Fruit fly (Drosophila melanogaster) whole organism, embryonic: ENCODE results near the gene UQCR-6.4L.

Experiments used
- CG10267 ChIP-seq: fragments of 200-800 bp; sonication (Bioruptor generic); optimal IDR thresholded peaks from 2 replicates; lab custom pipeline; 2018; ENCODE audit warnings: missing biosample characterization, mild to moderate bottlenecking, missing genetic modification characterization, moderate library complexity
- CG10431 ChIP-seq: fragments of 200-800 bp; sonication (Bioruptor generic); optimal IDR thresholded peaks from 3 replicates; lab custom pipeline; 2018; ENCODE audit warnings: missing biosample characterization, mild to moderate bottlenecking, missing genetic modification characterization
- CG11723 ChIP-seq: fragments of 200-800 bp; sonication (Bioruptor generic); optimal IDR thresholded peaks from 2 replicates; lab custom pipeline; 2017; ENCODE audit warnings: missing biosample characterization, mild to moderate bottlenecking, missing genetic modification characterization
- CG12219 ChIP-seq: fragments of 200-800 bp; sonication (Bioruptor generic); optimal IDR thresholded peaks from 3 replicates; lab custom pipeline; 2018; ENCODE audit warnings: missing biosample characterization, mild to moderate bottlenecking, missing genetic modification characterization
- CG12942 ChIP-seq: fragments of 200-800 bp; sonication (Bioruptor generic); optimal IDR thresholded peaks from 3 replicates; lab custom pipeline; 2016; ENCODE audit warnings: missing biosample characterization, missing genetic modification characterization
- CG14441 ChIP-seq: fragments of 200-800 bp; sonication (Bioruptor generic); IDR thresholded peaks from 2 replicates; pipeline ENCODE4 v1.3.6; 2022; ENCODE audit warnings: missing biosample characterization, missing genetic modification characterization
- CG15514 ChIP-seq: fragments of 200-800 bp; sonication (Bioruptor generic); optimal IDR thresholded peaks from 3 replicates; lab custom pipeline; 2017; ENCODE audit warnings: missing biosample characterization, missing genetic modification characterization, mild to moderate bottlenecking, moderate library complexity, missing genetic modification reagents
- CG1603 ChIP-seq: fragments of 200-800 bp; sonication (Bioruptor generic); optimal IDR thresholded peaks from 2 replicates; lab custom pipeline; 2019; ENCODE audit warnings: missing biosample characterization, mild to moderate bottlenecking, missing genetic modification characterization, moderate library complexity
- CG17385 ChIP-seq: fragments of 200-800 bp; sonication (Bioruptor generic); optimal IDR thresholded peaks from 3 replicates; lab custom pipeline; 2018; ENCODE audit warnings: missing biosample characterization, mild to moderate bottlenecking, missing genetic modification characterization
- CG17912 ChIP-seq: fragments of 200-800 bp; sonication (Bioruptor generic); optimal IDR thresholded peaks from 2 replicates; lab custom pipeline; 2018; ENCODE audit warnings: missing biosample characterization, mild to moderate bottlenecking, missing genetic modification characterization
- CG2875 ChIP-seq: fragments of 200-800 bp; sonication (Bioruptor generic); optimal IDR thresholded peaks from 2 replicates; lab custom pipeline; 2017; ENCODE audit warnings: missing biosample characterization, mild to moderate bottlenecking, missing genetic modification characterization, missing genetic modification reagents
- CG2889 ChIP-seq: fragments of 200-800 bp; sonication (Bioruptor generic); IDR thresholded peaks from 3 replicates; pipeline ENCODE4 v1.3.6; 2022; ENCODE audit warnings: missing biosample characterization, missing genetic modification characterization
- CG31224 ChIP-seq: fragments of 200-800 bp; sonication (Bioruptor generic); IDR thresholded peaks from 2 replicates; pipeline ENCODE4 v1.3.6; 2022; ENCODE audit warnings: missing biosample characterization, missing genetic modification characterization
- CG3163 ChIP-seq: fragments of 200-800 bp; sonication (Bioruptor generic); optimal IDR thresholded peaks from 3 replicates; lab custom pipeline; 2016; ENCODE audit warnings: missing biosample characterization, missing genetic modification characterization
- CG3407 ChIP-seq: fragments of 200-800 bp; sonication (Bioruptor generic); optimal IDR thresholded peaks from 2 replicates; lab custom pipeline; 2018; ENCODE audit warnings: missing biosample characterization, mild to moderate bottlenecking, missing genetic modification characterization
- CG4282 ChIP-seq: fragments of 200-800 bp; sonication (Bioruptor generic); optimal IDR thresholded peaks from 2 replicates; lab custom pipeline; 2016; ENCODE audit warnings: missing biosample characterization, missing genetic modification characterization
- CG6791 ChIP-seq: fragments of 200-800 bp; sonication (Bioruptor generic); IDR thresholded peaks from 3 replicates; pipeline ENCODE4 v1.3.6; 2022; ENCODE audit warnings: missing biosample characterization, missing genetic modification characterization; ENCODE audit not compliant: partially characterized antibody
- CG6813 ChIP-seq: fragments of 200-800 bp; sonication (Bioruptor generic); optimal IDR thresholded peaks from 2 replicates; lab custom pipeline; 2017; ENCODE audit warnings: missing biosample characterization, missing genetic modification characterization, mild to moderate bottlenecking, moderate library complexity, missing genetic modification reagents
- CG6854 ChIP-seq: fragments of 200-800 bp; sonication (Bioruptor generic); optimal IDR thresholded peaks from 3 replicates; lab custom pipeline; 2017; ENCODE audit warnings: missing biosample characterization, mild to moderate bottlenecking, missing genetic modification characterization
- CG7556 ChIP-seq: fragments of 200-800 bp; sonication (Bioruptor generic); optimal IDR thresholded peaks from 2 replicates; lab custom pipeline; 2017; ENCODE audit warnings: missing biosample characterization, mild to moderate bottlenecking, missing genetic modification characterization
- CG7963 ChIP-seq: fragments of 200-800 bp; sonication (Bioruptor generic); IDR thresholded peaks from 3 replicates; pipeline ENCODE4 v1.3.6; 2022; ENCODE audit warnings: missing biosample characterization, missing genetic modification characterization; ENCODE audit not compliant: partially characterized antibody
- CG9727 ChIP-seq: fragments of 200-800 bp; sonication (Bioruptor generic); optimal IDR thresholded peaks from 3 replicates; lab custom pipeline; 2017; ENCODE audit warnings: missing biosample characterization, mild to moderate bottlenecking, missing genetic modification characterization
- CG9932 ChIP-seq: fragments of 200-800 bp; sonication (Bioruptor generic); IDR thresholded peaks from 2 replicates; pipeline ENCODE4 v1.3.6; 2022; ENCODE audit warnings: missing biosample characterization, missing genetic modification characterization
- CTCF ChIP-seq: fragments of 200-800 bp; sonication (Bioruptor generic); optimal IDR thresholded peaks from 2 replicates; lab custom pipeline; 2017; ENCODE audit warnings: missing biosample characterization, mild to moderate bottlenecking, missing genetic modification characterization, moderate library complexity
- Dbx ChIP-seq: fragments of 200-800 bp; sonication (Bioruptor generic); IDR thresholded peaks from 3 replicates; pipeline ENCODE4 v1.3.6; 2022; ENCODE audit warnings: missing biosample characterization, missing genetic modification characterization
- Dek ChIP-seq: fragments of 200-800 bp; sonication (Bioruptor generic); optimal IDR thresholded peaks from 3 replicates; lab custom pipeline; 2019; ENCODE audit warnings: missing biosample characterization, mild to moderate bottlenecking, missing genetic modification characterization, moderate library complexity
- Doc2 ChIP-seq: fragments of 200-800 bp; sonication (Bioruptor generic); IDR thresholded peaks from 2 replicates; pipeline ENCODE4 v1.3.6; 2022; ENCODE audit warnings: missing biosample characterization, missing genetic modification characterization
- HHEX ChIP-seq: fragments of 200-800 bp; sonication (Bioruptor generic); optimal IDR thresholded peaks from 3 replicates; lab custom pipeline; 2017; ENCODE audit warnings: missing biosample characterization, mild to moderate bottlenecking, missing genetic modification characterization, missing genetic modification reagents
- HLH54F ChIP-seq: fragments of 200-800 bp; sonication (Bioruptor generic); optimal IDR thresholded peaks from 3 replicates; lab custom pipeline; 2016; ENCODE audit warnings: missing biosample characterization, missing genetic modification characterization
- Jarid2 ChIP-seq: fragments of 200-800 bp; sonication (Bioruptor generic); optimal IDR thresholded peaks from 3 replicates; lab custom pipeline; 2017; ENCODE audit warnings: mild to moderate bottlenecking, missing biosample characterization, missing genetic modification reagents, missing genetic modification characterization
- Nf-YA ChIP-seq: fragments of 200-800 bp; sonication (Bioruptor generic); IDR thresholded peaks from 2 replicates; pipeline ENCODE4 v1.3.6; 2022; ENCODE audit warnings: missing biosample characterization, missing genetic modification characterization
- Rfx ChIP-seq: fragments of 200-800 bp; sonication (Bioruptor generic); IDR thresholded peaks from 2 replicates; pipeline ENCODE4 v1.3.6; 2022; ENCODE audit warnings: missing biosample characterization, missing genetic modification characterization
- bab2 ChIP-seq: fragments of 200-800 bp; sonication (Bioruptor generic); optimal IDR thresholded peaks from 2 replicates; lab custom pipeline; 2016; ENCODE audit warnings: missing biosample characterization, missing genetic modification characterization
- chinmo ChIP-seq: fragments of 200-800 bp; sonication (Bioruptor generic); IDR thresholded peaks from 4 replicates; pipeline ENCODE4 v1.3.6; 2022; ENCODE audit warnings: missing biosample characterization, missing genetic modification characterization; ENCODE audit not compliant: partially characterized antibody
- grau ChIP-seq: fragments of 200-800 bp; optimal IDR thresholded peaks from 3 replicates; lab custom pipeline; 2019; ENCODE audit warnings: missing biosample characterization, mild to moderate bottlenecking, missing genetic modification characterization, moderate library complexity
- gsb ChIP-seq: fragments of 200-800 bp; sonication (Bioruptor generic); IDR thresholded peaks from 2 replicates; pipeline ENCODE4 v1.3.6; 2022; ENCODE audit warnings: missing biosample characterization, missing genetic modification characterization
- her ChIP-seq: fragments of 200-800 bp; sonication (Bioruptor generic); optimal IDR thresholded peaks from 2 replicates; lab custom pipeline; 2016; ENCODE audit warnings: missing biosample characterization, missing genetic modification characterization
- jing ChIP-seq: fragments of 200-800 bp; sonication (Bioruptor generic); optimal IDR thresholded peaks from 2 replicates; lab custom pipeline; 2018; ENCODE audit warnings: missing biosample characterization, mild to moderate bottlenecking, missing genetic modification characterization
- mld ChIP-seq: fragments of 200-800 bp; sonication (Bioruptor generic); IDR thresholded peaks from 3 replicates; pipeline ENCODE4 v1.3.6; 2022; ENCODE audit warnings: missing biosample characterization, missing genetic modification characterization; ENCODE audit not compliant: partially characterized antibody
- onecut ChIP-seq: fragments of 200-800 bp; sonication (Bioruptor generic); IDR thresholded peaks from 2 replicates; pipeline ENCODE4 v1.3.6; 2022; ENCODE audit warnings: missing biosample characterization, missing genetic modification characterization
- pros ChIP-seq: fragments of 200-800 bp; sonication (Bioruptor generic); optimal IDR thresholded peaks from 3 replicates; lab custom pipeline; 2019; ENCODE audit warnings: missing biosample characterization, mild to moderate bottlenecking, missing genetic modification characterization, moderate library complexity
- psq ChIP-seq: fragments of 200-800 bp; sonication (Bioruptor generic); optimal IDR thresholded peaks from 2 replicates; lab custom pipeline; 2017; ENCODE audit warnings: missing biosample characterization, missing genetic modification characterization
- run ChIP-seq: fragments of 200-800 bp; sonication (Bioruptor generic); optimal IDR thresholded peaks from 3 replicates; lab custom pipeline; 2018; ENCODE audit warnings: missing biosample characterization, mild to moderate bottlenecking, missing genetic modification characterization
- ssp ChIP-seq: fragments of 200-800 bp; sonication (Bioruptor generic); IDR thresholded peaks from 2 replicates; pipeline ENCODE4 v1.3.6; 2022; ENCODE audit warnings: missing biosample characterization, missing genetic modification characterization
- tin ChIP-seq: fragments of 200-800 bp; sonication (Bioruptor generic); optimal IDR thresholded peaks from 3 replicates; lab custom pipeline; 2016; ENCODE audit warnings: missing biosample characterization, missing genetic modification characterization
- tll ChIP-seq, 2 experiments: fragments of 200-800 bp in 1 of 2; fragments of >200 bp in 1 of 2; sonication (Bioruptor generic) in 1 of 2; optimal IDR thresholded peaks; 2 replicates each; lab custom pipeline; 2017 to 2019; ENCODE audit warnings: missing biosample characterization in 2 of 2, missing genetic modification characterization in 2 of 2, mild to moderate bottlenecking in 1 of 2, moderate library complexity in 1 of 2
- trem ChIP-seq: fragments of 200-800 bp; optimal IDR thresholded peaks from 3 replicates; lab custom pipeline; 2019; ENCODE audit warnings: missing biosample characterization, mild to moderate bottlenecking, missing genetic modification characterization, moderate library complexity
- wek ChIP-seq: fragments of 200-800 bp; sonication (Bioruptor generic); optimal IDR thresholded peaks from 3 replicates; lab custom pipeline; 2018; ENCODE audit warnings: missing biosample characterization, mild to moderate bottlenecking, missing genetic modification characterization, moderate library complexity
- z ChIP-seq: fragments of 200-800 bp; sonication (Bioruptor generic); IDR thresholded peaks from 3 replicates; pipeline ENCODE4 v1.3.6; 2022; ENCODE audit warnings: missing biosample characterization, missing genetic modification characterization

Gene UQCR-6.4L

dm6 chr3L:16587994-16588622, 21.6 kb downstream of the UQCR-6.4L start (continued):
- TF ChIP-seq CG7963 (GFP tag; lab: Robert Waterston, UW), result peak; percentile 79; the same call in 2 of the 3 replicates
- TF ChIP-seq CTCF, result no peak
- no peak for TF ChIP-seq CG2875 (GFP tag; lab: Kevin White, UChicago)
- peak; percentile 67 for TF ChIP-seq HLH54F (GFP tag; lab: Kevin White, UChicago)
- TF ChIP-seq CG15514, result peak; percentile 69
- peak; percentile 13 for TF ChIP-seq CG3163
- TF ChIP-seq tin (GFP tag; lab: Kevin White, UChicago), result peak; percentile 60
- no peak for TF ChIP-seq jing
- peak; percentile 36 for TF ChIP-seq CG7556 (GFP tag; lab: Kevin White, UChicago)
- TF ChIP-seq CG10431, result peak; percentile 64
- peak; percentile 87 for TF ChIP-seq CG9932 (GFP tag; lab: Robert Waterston, UW)
- TF ChIP-seq CG6791 (GFP tag; lab: Robert Waterston, UW), result peak; percentile 85
- TF ChIP-seq CG1603, result peak; percentile 75
- TF ChIP-seq HHEX (GFP tag; lab: Kevin White, UChicago), result peak; percentile 36
- TF ChIP-seq pros (GFP tag; lab: Kevin White, UChicago), result no peak
- peak; percentile 68 for TF ChIP-seq CG9727 (GFP tag; lab: Kevin White, UChicago)
- TF ChIP-seq mld (GFP tag; lab: Robert Waterston, UW), result peak; percentile 75; the same call in 1 of the 3 replicates
- no peak for TF ChIP-seq psq (GFP tag; lab: Kevin White, UChicago)
- TF ChIP-seq CG12942 (GFP tag; lab: Kevin White, UChicago), result peak; percentile 39
- TF ChIP-seq CG17385 (GFP tag; lab: Kevin White, UChicago), result peak; percentile 24
- TF ChIP-seq ssp (GFP tag; lab: Robert Waterston, UW), result peak; percentile 44; the same call in 1 of the 2 replicates
- TF ChIP-seq z (GFP tag; lab: Robert Waterston, UW), result no peak
- TF ChIP-seq CG11723, result no peak
- peak; percentile 57 for TF ChIP-seq onecut
- peak; percentile 82; the same call in 2 of the 4 replicates for TF ChIP-seq chinmo (GFP tag; lab: Robert Waterston, UW)
- TF ChIP-seq CG6813 (GFP tag; lab: Kevin White, UChicago), result no peak
- peak; percentile 53 for TF ChIP-seq CG10267 (tag; lab: Kevin White, UChicago)
- no peak for TF ChIP-seq CG3407 (GFP tag; lab: Kevin White, UChicago)
- peak; percentile 54 for TF ChIP-seq CG31224 (GFP tag; lab: Robert Waterston, UW)
- peak; percentile 83 for TF ChIP-seq Rfx (GFP tag; lab: Robert Waterston, UW)
- peak; percentile 50 to 99 for TF ChIP-seq tll (GFP tag; optimal IDR thresholded peaks at IDR 0.05; lab: Kevin White, UChicago)
- no peak for TF ChIP-seq Nf-YA (GFP tag; lab: Robert Waterston, UW)
- TF ChIP-seq CG12219, result no peak
- TF ChIP-seq CG4282, result peak; percentile 6
- peak; percentile 76 for TF ChIP-seq Dbx (GFP tag; lab: Robert Waterston, UW)
- no peak for TF ChIP-seq Doc2
- TF ChIP-seq run, result no peak
- TF ChIP-seq her, result no peak
- TF ChIP-seq CG2889 (GFP tag; lab: Robert Waterston, UW), result peak; percentile 69; the same call in 2 of the 3 replicates
- peak; percentile 36; the same call in 1 of the 2 replicates for TF ChIP-seq CG14441 (GFP tag; lab: Robert Waterston, UW)
- peak; percentile 50 for TF ChIP-seq CG17912 (GFP tag; lab: Kevin White, UChicago)
- TF ChIP-seq Jarid2 (GFP tag; lab: Kevin White, UChicago), result no peak
- peak; percentile 68 for TF ChIP-seq Dek (tag; lab: Kevin White, UChicago)
- peak; percentile 52 for TF ChIP-seq bab2 (GFP tag; lab: Kevin White, UChicago)
- peak; percentile 11; the same call in 1 of the 2 replicates for TF ChIP-seq gsb (GFP tag; lab: Robert Waterston, UW)
- TF ChIP-seq trem (tag; lab: Kevin White, UChicago), result peak; percentile 72
- no peak for TF ChIP-seq wek (GFP tag; lab: Kevin White, UChicago)
- no peak for TF ChIP-seq CG6854 (GFP tag; lab: Kevin White, UChicago)
- TF ChIP-seq grau (tag; lab: Kevin White, UChicago), result peak; percentile 63
